Worm (Caenorhabditis elegans) whole organism, L1 larva: ENCODE measurements around the gene F49F1.17.

Source experiments
- C04F5.9 ChIP-seq: sonication (generic microtip); optimal IDR thresholded peaks from 2 replicates; lab custom pipeline; 2016; ENCODE audit warnings: missing genetic modification characterization, missing compliant biosample characterization
- C16A3.4 ChIP-seq: fragments of 150-350 bp; optimal IDR thresholded peaks from 2 replicates; lab custom pipeline; 2014; ENCODE audit warnings: missing biosample characterization, missing genetic modification characterization
- Y116A8C.19 ChIP-seq: sonication (generic microtip); optimal IDR thresholded peaks from 2 replicates; lab custom pipeline; 2016; ENCODE audit warnings: missing compliant biosample characterization, missing genetic modification characterization, borderline replicate concordance
- aly-2 ChIP-seq: fragments of 150-350 bp; optimal IDR thresholded peaks from 2 replicates; lab custom pipeline; 2014; ENCODE audit warnings: missing biosample characterization, missing genetic modification characterization
- ama-1 ChIP-seq: fragments of 150-350 bp; optimal IDR thresholded peaks from 2 replicates; lab custom pipeline; 2014
- blmp-1 ChIP-seq: fragments of 150-350 bp; optimal IDR thresholded peaks from 2 replicates; lab custom pipeline; 2014; ENCODE audit warnings: missing biosample characterization, missing genetic modification characterization
- ceh-82 ChIP-seq, 3 experiments: fragments of 150-350 bp in 1 of 3; sonication (generic microtip) in 2 of 3; optimal IDR thresholded peaks; 2 replicates each; lab custom pipeline; 2014 to 2017; ENCODE audit warnings: missing biosample characterization in 3 of 3, missing genetic modification characterization in 3 of 3
- ceh-88 ChIP-seq: fragments of 200-800 bp; sonication (Bioruptor generic); IDR thresholded peaks from 2 replicates; pipeline ENCODE4 v1.3.6; 2022; ENCODE audit warnings: missing genetic modification characterization, missing compliant biosample characterization
- ceh-90 ChIP-seq: sonication (generic microtip); optimal IDR thresholded peaks from 2 replicates; lab custom pipeline; 2016; ENCODE audit warnings: missing genetic modification characterization, missing compliant biosample characterization
- ces-1 ChIP-seq: fragments of 150-350 bp; optimal IDR thresholded peaks from 2 replicates; lab custom pipeline; 2014; ENCODE audit warnings: missing biosample characterization, missing genetic modification reagents, missing genetic modification characterization
- dpl-1 ChIP-seq, 3 experiments: fragments of 150-350 bp in 2 of 3; sonication (generic microtip) in 1 of 3; optimal IDR thresholded peaks; 2 replicates each; lab custom pipeline; 2014 to 2017; ENCODE audit warnings: missing biosample characterization in 3 of 3, missing genetic modification characterization in 3 of 3, missing genetic modification reagents in 3 of 3
- dsc-1 ChIP-seq: sonication (generic microtip); optimal IDR thresholded peaks from 2 replicates; lab custom pipeline; 2016; ENCODE audit warnings: mild to moderate bottlenecking, missing genetic modification characterization, missing compliant biosample characterization
- efl-3 ChIP-seq: fragments of 200-800 bp; sonication (Bioruptor generic); optimal IDR thresholded peaks from 2 replicates; lab custom pipeline; 2018; ENCODE audit warnings: mild to moderate bottlenecking, missing genetic modification characterization, missing compliant biosample characterization
- egl-13 ChIP-seq: sonication (generic microtip); optimal IDR thresholded peaks from 2 replicates; lab custom pipeline; 2016; ENCODE audit warnings: missing genotype, missing genetic modification reagents, missing genetic modification characterization, missing compliant biosample characterization
- elt-2 ChIP-seq: sonication (generic microtip); optimal IDR thresholded peaks from 2 replicates; lab custom pipeline; 2016; ENCODE audit warnings: missing genetic modification characterization, mild to moderate bottlenecking, inconsistent platforms, missing compliant biosample characterization, missing genetic modification reagents
- elt-3 ChIP-seq, 6 experiments: fragments of 150-350 bp in 1 of 6; sonication (generic microtip); optimal IDR thresholded peaks; 2 replicates each; lab custom pipeline; 2017 to 2018; ENCODE audit warnings: missing biosample characterization in 6 of 6, missing genetic modification characterization in 6 of 6, inconsistent platforms in 1 of 6
- fkh-4 ChIP-seq: sonication (generic microtip); optimal IDR thresholded peaks from 2 replicates; lab custom pipeline; 2016; ENCODE audit warnings: missing compliant biosample characterization, missing genetic modification characterization, borderline replicate concordance
- fkh-8 ChIP-seq: sonication (generic microtip); optimal IDR thresholded peaks from 2 replicates; lab custom pipeline; 2016; ENCODE audit warnings: mild to moderate bottlenecking, missing genetic modification characterization, missing compliant biosample characterization
- grh-1 ChIP-seq: fragments of 200-800 bp; sonication (Bioruptor generic); IDR thresholded peaks from 2 replicates; pipeline ENCODE4 v1.3.6; 2022; ENCODE audit warnings: missing genetic modification reagents, missing genetic modification characterization, missing compliant biosample characterization
- jun-1 ChIP-seq: fragments of 150-350 bp; optimal IDR thresholded peaks from 2 replicates; lab custom pipeline; 2014; ENCODE audit warnings: missing biosample characterization, missing genetic modification reagents, missing genetic modification characterization
- lin-13 ChIP-seq: fragments of 150-350 bp; optimal IDR thresholded peaks from 2 replicates; lab custom pipeline; 2014; ENCODE audit warnings: missing biosample characterization, missing genetic modification reagents, missing genetic modification characterization
- lin-14 ChIP-seq: fragments of 200-800 bp; sonication (Bioruptor generic); optimal IDR thresholded peaks from 2 replicates; lab custom pipeline; 2018; ENCODE audit warnings: mild to moderate bottlenecking, missing genetic modification characterization, moderate library complexity, missing compliant biosample characterization
- lin-35 ChIP-seq, 2 experiments: fragments of 150-350 bp; optimal IDR thresholded peaks; 2 replicates each; lab custom pipeline; 2014; ENCODE audit warnings: missing biosample characterization in 2 of 2, missing genetic modification characterization in 2 of 2, missing genetic modification reagents in 2 of 2
- lsy-2 ChIP-seq, 2 experiments: fragments of 150-350 bp; optimal IDR thresholded peaks; 2 replicates each; lab custom pipeline; 2014; ENCODE audit warnings: missing biosample characterization in 2 of 2, missing genetic modification characterization in 2 of 2
- mdl-1 ChIP-seq, 2 experiments: fragments of 150-350 bp; optimal IDR thresholded peaks; 2 replicates each; lab custom pipeline; 2014 to 2017; ENCODE audit warnings: missing biosample characterization in 2 of 2, missing genetic modification characterization in 2 of 2, inconsistent platforms in 1 of 2
- mef-2 ChIP-seq: fragments of 150-350 bp; optimal IDR thresholded peaks from 2 replicates; lab custom pipeline; 2014; ENCODE audit warnings: missing biosample characterization, missing genetic modification characterization
- nhr-19 ChIP-seq: fragments of 200-800 bp; sonication (Bioruptor generic); conservative IDR thresholded peaks from 2 replicates; pipeline ENCODE4 v1.3.6; 2022; ENCODE audit warnings: missing genetic modification characterization, missing compliant biosample characterization
- nhr-20 ChIP-seq: sonication (generic microtip); optimal IDR thresholded peaks from 2 replicates; lab custom pipeline; 2016; ENCODE audit warnings: mild to moderate bottlenecking, missing genetic modification characterization, missing compliant biosample characterization
- nhr-237 ChIP-seq: fragments of 150-350 bp; optimal IDR thresholded peaks from 2 replicates; lab custom pipeline; 2014; ENCODE audit warnings: missing biosample characterization, missing genetic modification characterization
- nhr-28 ChIP-seq: fragments of 150-350 bp; optimal IDR thresholded peaks from 2 replicates; lab custom pipeline; 2014; ENCODE audit warnings: missing biosample characterization, missing genetic modification characterization
- nhr-71 ChIP-seq: sonication (generic microtip); optimal IDR thresholded peaks from 2 replicates; lab custom pipeline; 2016; ENCODE audit warnings: mild to moderate bottlenecking, missing genetic modification characterization, moderate library complexity, missing compliant biosample characterization
- nhr-77 ChIP-seq: fragments of 150-350 bp; optimal IDR thresholded peaks from 2 replicates; lab custom pipeline; 2014; ENCODE audit warnings: missing biosample characterization, missing genetic modification characterization
- nhr-85 ChIP-seq: sonication (generic microtip); peaks from one replicate; lab custom pipeline; 2016; ENCODE audit warnings: missing genetic modification characterization, inconsistent platforms, missing compliant biosample characterization
- pag-3 ChIP-seq: sonication (generic microtip); optimal IDR thresholded peaks from 2 replicates; lab custom pipeline; 2017; ENCODE audit warnings: missing genetic modification characterization, mild to moderate bottlenecking, missing compliant biosample characterization, antibody characterized with exemption, borderline replicate concordance; ENCODE audit not compliant: insufficient read depth
- rnt-1 ChIP-seq: sonication (generic microtip); optimal IDR thresholded peaks from 2 replicates; lab custom pipeline; 2016; ENCODE audit warnings: mild to moderate bottlenecking, missing genetic modification characterization, moderate library complexity, missing compliant biosample characterization
- skn-1 ChIP-seq: fragments of 150-350 bp; optimal IDR thresholded peaks from 2 replicates; lab custom pipeline; 2014; ENCODE audit warnings: missing biosample characterization, missing genetic modification characterization
- snpc-4 ChIP-seq: fragments of 150-350 bp; optimal IDR thresholded peaks from 2 replicates; lab custom pipeline; 2014; ENCODE audit warnings: missing biosample characterization, missing genetic modification characterization
- sox-4 ChIP-seq: sonication (generic microtip); optimal IDR thresholded peaks from 2 replicates; lab custom pipeline; 2016; ENCODE audit warnings: missing genetic modification characterization, missing compliant biosample characterization
- sptf-1 ChIP-seq: fragments of 150-350 bp; optimal IDR thresholded peaks from 2 replicates; lab custom pipeline; 2014; ENCODE audit warnings: missing biosample characterization, missing genetic modification characterization
- swsn-7 ChIP-seq: sonication (generic microtip); optimal IDR thresholded peaks from 2 replicates; lab custom pipeline; 2016; ENCODE audit warnings: missing genetic modification characterization, missing compliant biosample characterization
- tbx-2 ChIP-seq: sonication (generic microtip); optimal IDR thresholded peaks from 2 replicates; lab custom pipeline; 2016; ENCODE audit warnings: missing genetic modification characterization, missing compliant biosample characterization
- tlp-1 ChIP-seq: fragments of 150-350 bp; optimal IDR thresholded peaks from 2 replicates; lab custom pipeline; 2014; ENCODE audit warnings: missing biosample characterization, missing genetic modification characterization
- unc-130 ChIP-seq: fragments of 150-350 bp; optimal IDR thresholded peaks from 2 replicates; lab custom pipeline; 2017; ENCODE audit warnings: missing biosample characterization, missing genetic modification characterization, inconsistent platforms
- unc-30 ChIP-seq: sonication (generic microtip); optimal IDR thresholded peaks from 2 replicates; lab custom pipeline; 2017; ENCODE audit warnings: missing biosample characterization, missing genetic modification characterization
- unc-86 ChIP-seq: sonication (generic microtip); optimal IDR thresholded peaks from 2 replicates; lab custom pipeline; 2016; ENCODE audit warnings: missing genetic modification characterization, missing compliant biosample characterization
- xbp-1 ChIP-seq: sonication (generic microtip); optimal IDR thresholded peaks from 2 replicates; lab custom pipeline; 2016; ENCODE audit warnings: missing genetic modification characterization, missing compliant biosample characterization
- zag-1 ChIP-seq: fragments of 150-350 bp; optimal IDR thresholded peaks from 2 replicates; lab custom pipeline; 2014; ENCODE audit warnings: missing biosample characterization, missing genetic modification characterization
- ztf-11 ChIP-seq, 2 experiments: sonication (generic microtip); optimal IDR thresholded peaks; 2 replicates each; lab custom pipeline; 2016 to 2017; ENCODE audit warnings: missing genetic modification characterization in 2 of 2, missing biosample characterization in 1 of 2, missing compliant biosample characterization in 1 of 2
- ztf-4 ChIP-seq: fragments of 150-350 bp; optimal IDR thresholded peaks from 2 replicates; lab custom pipeline; 2014; ENCODE audit warnings: missing biosample characterization, missing genetic modification characterization

F49F1.17 gene

ce11 chrIV:4096940-4097339 lies 38.7 kb downstream of the F49F1.17 start:
- peak; percentile 58 for TF ChIP-seq skn-1 (tag; lab: Kevin White, UChicago)
- no peak for TF ChIP-seq sptf-1 (tag; lab: Kevin White, UChicago)

ce11 chrIV:4094364-4094763 lies 41.3 kb downstream of the F49F1.17 start:
- TF ChIP-seq blmp-1 (tag; lab: Kevin White, UChicago) (no peak), jun-1 (tag; lab: Kevin White, UChicago) (no peak), ces-1 (GFP tag; lab: Kevin White, UChicago) (no peak), tlp-1 (tag; lab: Kevin White, UChicago) (no peak), C04F5.9 (no peak), efl-3 (GFP tag; lab: Kevin White, UChicago) (no peak), nhr-19 (GFP tag; lab: Robert Waterston, UW) (0 out of 2 replicates have a peak, but pooled peaks have one; percentile 4), elt-2 (tag; lab: Kevin White, UChicago) (no peak), nhr-85 (tag; lab: Kevin White, UChicago) (no peak), nhr-237 (tag; lab: Kevin White, UChicago) (no peak), Y116A8C.19 (tag; lab: Kevin White, UChicago) (no peak), xbp-1 (tag; lab: Kevin White, UChicago) (no peak), lin-14 (peak; percentile 24), zag-1 (tag; lab: Kevin White, UChicago) (no peak), swsn-7 (tag; lab: Kevin White, UChicago) (no peak), pag-3 (tag; lab: Kevin White, UChicago) (no peak), grh-1 (GFP tag; lab: Robert Waterston, UW) (no peak), ama-1 (lab: Kevin White, UChicago) (no peak), tbx-2 (tag; lab: Kevin White, UChicago) (no peak), unc-30 (tag; lab: Kevin White, UChicago) (no peak), snpc-4 (no peak), nhr-71 (tag; lab: Kevin White, UChicago) (peak; percentile 9), nhr-28 (no peak), elt-3 (tag; optimal IDR thresholded peaks at IDR 0.05; lab: Kevin White, UChicago) (no peak), lsy-2 (tag; optimal IDR thresholded peaks at IDR 0.05; lab: Kevin White, UChicago) (no peak)
- TF ChIP-seq, all 84 proteins: peak for 3

ce11 chrIV:4093087-4093486 lies 42.6 kb downstream of the F49F1.17 start:
- TF ChIP-seq unc-130 (tag; lab: Kevin White, UChicago) (no peak), rnt-1 (peak; percentile 80), C16A3.4 (tag; lab: Kevin White, UChicago) (peak; percentile 11), jun-1 (tag; lab: Kevin White, UChicago) (peak; percentile 76), C04F5.9 (peak; percentile 17), fkh-8 (tag; lab: Kevin White, UChicago) (peak; percentile 74), lsy-2 (tag; optimal IDR thresholded peaks at IDR 0.05; lab: Kevin White, UChicago) (peak; percentile 75 to 77), ztf-11 (tag; optimal IDR thresholded peaks at IDR 0.05; lab: Kevin White, UChicago) (peak in 1 of 2 experiments; percentile 45), fkh-4 (no peak), ceh-82 (tag; optimal IDR thresholded peaks at IDR 0.05; lab: Kevin White, UChicago) (peak; percentile 39 to 69 (median 67)), ztf-4 (tag; lab: Kevin White, UChicago) (peak; percentile 70), lin-35 (GFP tag; optimal IDR thresholded peaks at IDR 0.05; lab: Kevin White, UChicago) (peak; percentile 60 to 62), nhr-77 (peak; percentile 3), ceh-88 (GFP tag; lab: Robert Waterston, UW) (peak; percentile 64), lin-13 (GFP tag; lab: Kevin White, UChicago) (peak; percentile 32), nhr-28 (no peak), aly-2 (tag; lab: Kevin White, UChicago) (peak; percentile 19), grh-1 (GFP tag; lab: Robert Waterston, UW) (peak; percentile 60; the same call in 1 of the 2 replicates), dpl-1 (GFP tag; optimal IDR thresholded peaks at IDR 0.05; lab: Kevin White, UChicago) (peak; percentile 21 to 58 (median 55)), mdl-1 (tag; optimal IDR thresholded peaks at IDR 0.05; lab: Kevin White, UChicago) (peak in 1 of 2 experiments; percentile 45), skn-1 (tag; lab: Kevin White, UChicago) (peak; percentile 76), nhr-20 (tag; lab: Kevin White, UChicago) (peak; percentile 84), dsc-1 (peak; percentile 70), mef-2 (tag; lab: Kevin White, UChicago) (peak; percentile 67), sox-4 (no peak), unc-86 (tag; lab: Kevin White, UChicago) (peak; percentile 80), nhr-19 (GFP tag; lab: Robert Waterston, UW) (peak; percentile 77), nhr-237 (tag; lab: Kevin White, UChicago) (peak; percentile 1), elt-2 (tag; lab: Kevin White, UChicago) (peak; percentile 24), ceh-90 (no peak), egl-13 (tag; lab: Kevin White, UChicago) (peak; percentile 78)
